Fruit fly (Drosophila melanogaster) whole organism, adult: ENCODE data around the gene Rsph9.

ENCODE experiments used
- CG11617 ChIP-seq: fragments of 200-800 bp; sonication (Bioruptor generic); optimal IDR thresholded peaks from 2 replicates; lab custom pipeline; 2017; ENCODE audit warnings: mild to moderate bottlenecking, missing biosample characterization, missing genetic modification reagents, missing genetic modification characterization
- CG12768 ChIP-seq: fragments of 200-800 bp; sonication (Bioruptor generic); optimal IDR thresholded peaks from 2 replicates; lab custom pipeline; 2017; ENCODE audit warnings: missing biosample characterization, missing genetic modification characterization, mild to moderate bottlenecking, moderate library complexity, missing genetic modification reagents
- CG14711 ChIP-seq: fragments of 200-800 bp; sonication (Bioruptor generic); optimal IDR thresholded peaks from 2 replicates; lab custom pipeline; 2018; ENCODE audit warnings: missing biosample characterization, mild to moderate bottlenecking, missing genetic modification characterization, moderate library complexity
- CG1620 ChIP-seq: fragments of 200-800 bp; sonication (Bioruptor generic); optimal IDR thresholded peaks from 2 replicates; lab custom pipeline; 2016; ENCODE audit warnings: missing biosample characterization, missing genetic modification characterization
- CG33017 ChIP-seq: fragments of 200-800 bp; sonication (Bioruptor generic); optimal IDR thresholded peaks from 2 replicates; lab custom pipeline; 2018; ENCODE audit warnings: missing biosample characterization, mild to moderate bottlenecking, missing genetic modification characterization, moderate library complexity
- CG5204 ChIP-seq: fragments of 200-800 bp; sonication (Bioruptor generic); optimal IDR thresholded peaks from 2 replicates; lab custom pipeline; 2016; ENCODE audit warnings: missing biosample characterization, missing genetic modification characterization
- CG7045 ChIP-seq: fragments of 200-800 bp; sonication (Bioruptor generic); optimal IDR thresholded peaks from 2 replicates; lab custom pipeline; 2017; ENCODE audit warnings: missing biosample characterization, mild to moderate bottlenecking, missing genetic modification characterization
- CG7101 ChIP-seq: fragments of 200-800 bp; sonication (Bioruptor generic); optimal IDR thresholded peaks from 2 replicates; lab custom pipeline; 2018; ENCODE audit warnings: missing biosample characterization, mild to moderate bottlenecking, missing genetic modification characterization, moderate library complexity
- Clk ChIP-seq: fragments of 200-800 bp; sonication (Bioruptor generic); optimal IDR thresholded peaks from 2 replicates; lab custom pipeline; 2017; ENCODE audit warnings: missing biosample characterization, missing genetic modification characterization
- Crg-1 ChIP-seq: fragments of 200-800 bp; sonication (Bioruptor generic); optimal IDR thresholded peaks from 2 replicates; lab custom pipeline; 2016; ENCODE audit warnings: missing biosample characterization, missing genetic modification characterization
- Hr96 ChIP-seq: fragments of 200-800 bp; sonication (Bioruptor generic); optimal IDR thresholded peaks from 2 replicates; lab custom pipeline; 2016; ENCODE audit warnings: missing biosample characterization, missing genetic modification characterization
- Mnt ChIP-seq: fragments of 200-800 bp; sonication (Bioruptor generic); optimal IDR thresholded peaks from 2 replicates; lab custom pipeline; 2016; ENCODE audit warnings: missing biosample characterization, mild to moderate bottlenecking, missing genetic modification characterization
- bab1 ChIP-seq: fragments of 200-800 bp; sonication (Bioruptor generic); optimal IDR thresholded peaks from 3 replicates; lab custom pipeline; 2019; ENCODE audit warnings: missing biosample characterization, mild to moderate bottlenecking, missing genetic modification characterization, moderate library complexity
- cic ChIP-seq: fragments of 200-800 bp; sonication (Bioruptor generic); optimal IDR thresholded peaks from 2 replicates; lab custom pipeline; 2017; ENCODE audit warnings: missing biosample characterization, mild to moderate bottlenecking, missing genetic modification characterization, moderate library complexity
- cnc ChIP-seq, 2 experiments: fragments of >200 bp; optimal IDR thresholded peaks; 2 replicates each; lab custom pipeline; 2017
- kay ChIP-seq: fragments of 200-800 bp; sonication (Bioruptor generic); peaks from one replicate; lab custom pipeline; 2016; ENCODE audit warnings: missing biosample characterization, missing genetic modification characterization, borderline replicate concordance
- ovo ChIP-seq: fragments of 200-800 bp; sonication (Bioruptor generic); optimal IDR thresholded peaks from 2 replicates; lab custom pipeline; 2016; ENCODE audit warnings: missing biosample characterization, missing genetic modification characterization
- pad ChIP-seq: fragments of 200-800 bp; sonication (Bioruptor generic); optimal IDR thresholded peaks from 3 replicates; lab custom pipeline; 2017; ENCODE audit warnings: missing biosample characterization, missing genetic modification characterization, mild to moderate bottlenecking, moderate library complexity, missing genetic modification reagents
- tj ChIP-seq: fragments of 200-800 bp; sonication (Bioruptor generic); optimal IDR thresholded peaks from 3 replicates; lab custom pipeline; 2017; ENCODE audit warnings: missing biosample characterization, mild to moderate bottlenecking, missing genetic modification characterization, moderate library complexity
- toe ChIP-seq: fragments of 200-800 bp; sonication (Bioruptor generic); optimal IDR thresholded peaks from 2 replicates; lab custom pipeline; 2016; ENCODE audit warnings: missing biosample characterization, missing genetic modification characterization

Rsph9 gene

DNA sequence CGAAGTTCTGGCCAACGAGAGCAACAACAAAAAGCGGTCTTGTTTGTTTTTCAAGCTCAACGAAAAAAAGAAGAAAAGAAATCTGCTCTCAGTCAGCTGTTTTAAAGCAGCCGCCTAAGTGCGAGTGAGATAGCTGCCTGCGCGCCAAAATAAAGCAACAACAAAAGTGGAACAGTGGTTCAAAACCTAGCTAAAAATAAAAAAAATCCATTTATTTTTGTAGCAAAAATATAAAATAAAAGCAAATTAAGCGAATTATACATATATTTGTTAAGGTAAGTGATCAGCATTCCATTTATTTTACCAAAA, 27.3 kb downstream of the Rsph9 start:
- TF ChIP-seq bab1, result peak; percentile 23
- peak; percentile 18 for TF ChIP-seq cic (GFP tag; lab: Kevin White, UChicago)
- TF ChIP-seq CG11617 (GFP tag; lab: Kevin White, UChicago), result peak; percentile 67
- peak; percentile 31 for TF ChIP-seq CG1620 (GFP tag; lab: Kevin White, UChicago)
- no peak for TF ChIP-seq pad (GFP tag; lab: Kevin White, UChicago)
- TF ChIP-seq kay (GFP tag; lab: Kevin White, UChicago), result peak; percentile 84
- TF ChIP-seq CG14711 (tag; lab: Kevin White, UChicago), result no peak
- no peak for TF ChIP-seq Hr96
- peak; percentile 66 for TF ChIP-seq tj (GFP tag; lab: Kevin White, UChicago)
- TF ChIP-seq Crg-1 (GFP tag; lab: Kevin White, UChicago), result no peak
- peak; percentile 35 for TF ChIP-seq CG33017 (tag; lab: Kevin White, UChicago)
- peak; percentile 44 for TF ChIP-seq toe (GFP tag; lab: Kevin White, UChicago)
- TF ChIP-seq CG7045, result peak; percentile 41
- TF ChIP-seq CG5204, result peak; percentile 10
- peak; percentile 61 for TF ChIP-seq ovo (GFP tag; lab: Kevin White, UChicago)

DNA sequence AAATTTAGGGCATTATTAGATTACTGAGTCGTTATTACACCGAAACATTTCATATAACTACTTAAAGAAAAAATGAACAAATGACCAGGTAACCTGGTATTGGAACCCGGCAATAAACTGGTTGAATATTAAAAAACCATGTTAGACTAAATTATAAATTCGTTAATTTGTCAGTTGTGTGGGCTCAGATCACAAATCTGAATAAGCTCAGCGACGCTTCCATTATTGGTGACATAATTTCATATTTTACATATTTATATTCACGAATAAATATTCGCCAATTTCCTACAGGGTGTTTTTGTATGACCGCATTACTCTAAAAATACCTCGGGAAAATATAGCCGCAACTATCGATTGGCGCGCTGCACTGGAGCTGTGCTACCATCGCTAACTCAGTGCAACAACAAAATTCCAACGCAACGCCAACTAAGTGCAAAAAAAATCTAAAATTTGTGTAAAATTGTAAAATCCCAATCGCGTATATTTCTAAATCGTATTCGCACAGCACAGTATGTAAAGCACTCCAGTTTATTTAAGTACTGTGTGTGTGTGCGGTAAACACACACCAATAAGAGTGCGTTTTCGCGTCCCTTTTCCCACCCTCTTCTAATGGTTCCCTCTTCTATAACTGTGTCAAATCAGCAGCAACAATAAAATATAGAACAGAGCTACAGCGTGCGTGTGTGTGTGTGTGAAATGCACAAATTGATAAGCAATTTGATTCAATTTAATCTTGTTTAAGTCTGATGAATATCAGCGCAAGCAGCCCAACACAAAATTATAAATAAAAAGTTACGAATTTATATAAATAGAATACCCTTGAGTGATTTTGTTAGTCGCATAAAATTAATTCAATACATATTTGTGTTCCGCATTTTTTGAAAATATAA, 27.9 kb downstream of the Rsph9 start, which contains the start of gene CLIP-190:
Gene CLIP-190 (plus strand): TSS at position 370 of the 890 bp plus-strand sequence.
- peak; percentile 90 for TF ChIP-seq kay (GFP tag; lab: Kevin White, UChicago)
- no peak for TF ChIP-seq CG7101 (tag; lab: Kevin White, UChicago)
- TF ChIP-seq Clk (GFP tag; lab: Kevin White, UChicago), result no peak
- TF ChIP-seq Crg-1 (GFP tag; lab: Kevin White, UChicago), result peak; percentile 2
- TF ChIP-seq CG5204, result peak; percentile 26
- no peak for TF ChIP-seq CG33017 (tag; lab: Kevin White, UChicago)
- TF ChIP-seq toe (GFP tag; lab: Kevin White, UChicago), result peak; percentile 45
- TF ChIP-seq cic (GFP tag; lab: Kevin White, UChicago), result no peak
- no peak for TF ChIP-seq Mnt
- TF ChIP-seq cnc (optimal IDR thresholded peaks at IDR 0.05; lab: Kevin White, UChicago), result no peak

DNA sequence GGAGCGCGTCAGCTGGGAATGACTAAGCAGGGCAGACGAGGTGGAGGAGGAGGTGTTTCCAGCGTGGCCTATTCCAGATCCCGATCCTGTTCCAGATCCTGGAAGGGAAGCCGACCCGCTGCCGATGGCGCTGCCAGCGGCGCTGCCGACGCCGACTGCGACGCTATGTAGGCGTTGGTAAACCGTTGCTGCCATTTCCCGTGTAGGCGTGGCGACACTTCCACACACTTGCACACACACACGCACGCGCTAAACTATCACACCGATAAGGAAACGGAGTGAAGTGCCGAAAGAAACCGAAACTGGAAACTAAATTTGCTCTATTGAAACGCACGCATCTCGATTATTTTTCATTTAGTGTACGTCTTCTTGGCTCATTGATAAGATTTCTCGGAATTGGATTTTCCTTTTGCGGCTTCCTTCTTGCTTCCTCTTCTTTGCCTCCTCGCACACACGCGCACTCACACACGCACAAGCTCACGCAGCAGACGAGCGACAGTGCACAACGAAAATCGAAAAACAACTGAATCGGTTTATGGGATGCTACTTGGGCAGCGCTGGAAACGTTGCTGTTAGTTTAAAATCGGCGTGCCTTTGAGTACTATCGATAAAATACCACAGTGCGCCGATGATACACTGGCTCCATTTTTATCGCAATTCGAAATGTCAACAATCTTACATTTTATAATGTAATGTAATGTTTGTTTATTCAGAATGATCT, 28.7 kb downstream of the Rsph9 start, which contains the start of gene Lrch:
Gene Lrch (minus strand): TSS at position 528 of the 721 bp plus-strand sequence.
- TF ChIP-seq CG11617 (GFP tag; lab: Kevin White, UChicago), result no peak
- TF ChIP-seq ovo (GFP tag; lab: Kevin White, UChicago), result no peak
- TF ChIP-seq cnc (optimal IDR thresholded peaks at IDR 0.05; lab: Kevin White, UChicago), result no peak
- TF ChIP-seq CG7045, result no peak
- TF ChIP-seq CG7101 (tag; lab: Kevin White, UChicago), result peak; percentile 19
- peak; percentile 48 for TF ChIP-seq Mnt
- TF ChIP-seq Crg-1 (GFP tag; lab: Kevin White, UChicago), result no peak
- TF ChIP-seq Clk (GFP tag; lab: Kevin White, UChicago), result no peak
- TF ChIP-seq CG5204, result no peak
- TF ChIP-seq CG12768 (GFP tag; lab: Kevin White, UChicago), result no peak
- no peak for TF ChIP-seq CG14711 (tag; lab: Kevin White, UChicago)
- TF ChIP-seq kay (GFP tag; lab: Kevin White, UChicago), result no peak
- TF ChIP-seq cic (GFP tag; lab: Kevin White, UChicago), result peak; percentile 38
- TF ChIP-seq bab1, result no peak
- peak; percentile 5 for TF ChIP-seq Hr96
- TF ChIP-seq pad (GFP tag; lab: Kevin White, UChicago), result no peak
- peak; percentile 22 for TF ChIP-seq tj (GFP tag; lab: Kevin White, UChicago)
- TF ChIP-seq toe (GFP tag; lab: Kevin White, UChicago), result no peak
- no peak for TF ChIP-seq CG1620 (GFP tag; lab: Kevin White, UChicago)
- peak; percentile 5 for TF ChIP-seq CG33017 (tag; lab: Kevin White, UChicago)

DNA sequence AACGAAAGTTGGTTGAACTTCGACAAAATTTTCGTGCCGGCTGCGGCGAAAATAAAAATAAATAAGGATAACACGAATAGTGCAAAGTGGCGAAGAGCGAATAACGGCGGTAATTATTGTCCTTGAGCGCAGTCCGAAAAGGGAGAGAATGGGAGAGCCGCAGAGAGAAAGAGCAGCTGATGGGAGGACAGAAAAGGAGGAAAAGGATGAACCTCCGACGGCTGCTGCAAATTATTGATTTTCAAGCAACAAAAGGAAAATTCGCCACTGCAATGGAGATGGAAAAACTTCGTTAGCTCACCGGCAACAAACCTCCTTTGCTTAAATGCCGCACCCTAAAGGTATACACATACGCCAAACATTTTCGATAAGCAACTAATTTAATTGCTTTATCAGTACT, 29.6 kb downstream of the Rsph9 start:
- TF ChIP-seq Clk (GFP tag; lab: Kevin White, UChicago) (no peak), CG5204 (no peak), CG7045 (no peak), CG33017 (tag; lab: Kevin White, UChicago) (no peak), CG12768 (GFP tag; lab: Kevin White, UChicago) (no peak)

DNA sequence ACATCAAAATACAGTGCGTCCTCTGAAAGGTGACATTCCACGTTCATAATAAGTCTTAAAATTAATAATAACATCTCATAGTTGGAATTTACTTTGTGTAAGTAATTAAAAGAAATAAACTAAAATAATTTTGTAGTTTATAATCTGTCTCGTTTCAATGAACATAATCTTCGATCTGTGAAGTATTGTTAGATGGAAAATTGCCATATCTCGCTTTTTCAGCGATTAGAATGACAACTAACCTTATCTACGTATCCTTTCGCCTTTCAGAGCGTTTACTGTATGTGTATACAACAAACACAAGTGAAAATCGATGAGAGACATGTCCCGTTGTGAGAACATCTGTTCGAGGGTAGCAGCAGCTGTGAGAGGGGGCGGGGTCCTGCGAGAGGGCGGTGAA, 30.1 kb downstream of the Rsph9 start:
- TF ChIP-seq CG5204 (no peak), kay (GFP tag; lab: Kevin White, UChicago) (no peak), Clk (GFP tag; lab: Kevin White, UChicago) (no peak), CG7101 (tag; lab: Kevin White, UChicago) (peak; percentile 25), ovo (GFP tag; lab: Kevin White, UChicago) (no peak), CG7045 (peak; percentile 42)

DNA sequence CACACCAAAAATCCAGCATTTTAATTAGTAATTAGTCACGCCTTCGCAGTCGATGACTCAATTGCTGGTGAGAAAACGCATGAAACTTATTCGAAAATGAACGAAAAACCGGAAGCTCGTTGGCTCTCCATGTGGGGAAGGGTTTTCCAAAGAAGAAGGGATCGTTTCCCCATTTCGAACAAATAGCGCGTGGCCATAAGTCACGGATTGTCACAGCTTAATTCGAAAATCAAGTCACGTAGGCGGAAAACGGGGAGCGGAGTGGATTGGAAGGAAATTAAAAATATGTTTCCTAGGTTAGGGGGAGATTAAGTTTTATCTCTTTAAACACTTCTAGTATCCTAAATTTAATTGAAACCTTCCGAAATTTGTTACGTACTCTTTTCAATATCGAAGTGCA, 30.8 kb downstream of the Rsph9 start:
- no peak for TF ChIP-seq bab1
- TF ChIP-seq tj (GFP tag; lab: Kevin White, UChicago), result no peak
- TF ChIP-seq CG1620 (GFP tag; lab: Kevin White, UChicago), result no peak
- TF ChIP-seq CG33017 (tag; lab: Kevin White, UChicago), result no peak
- no peak for TF ChIP-seq Mnt
- no peak for TF ChIP-seq CG14711 (tag; lab: Kevin White, UChicago)
- no peak for TF ChIP-seq Crg-1 (GFP tag; lab: Kevin White, UChicago)
- TF ChIP-seq CG12768 (GFP tag; lab: Kevin White, UChicago), result no peak
- no peak for TF ChIP-seq toe (GFP tag; lab: Kevin White, UChicago)
